Worm (Caenorhabditis elegans) whole organism, dauer: ENCODE data around the gene ttbk-7.

Experiments used
- unc-62 ChIP-seq: sonication (generic microtip); optimal IDR thresholded peaks from 2 replicates; lab custom pipeline; 2017; ENCODE audit warnings: missing biosample characterization, missing genetic modification reagents, missing genetic modification characterization

Gene ttbk-7

DNA sequence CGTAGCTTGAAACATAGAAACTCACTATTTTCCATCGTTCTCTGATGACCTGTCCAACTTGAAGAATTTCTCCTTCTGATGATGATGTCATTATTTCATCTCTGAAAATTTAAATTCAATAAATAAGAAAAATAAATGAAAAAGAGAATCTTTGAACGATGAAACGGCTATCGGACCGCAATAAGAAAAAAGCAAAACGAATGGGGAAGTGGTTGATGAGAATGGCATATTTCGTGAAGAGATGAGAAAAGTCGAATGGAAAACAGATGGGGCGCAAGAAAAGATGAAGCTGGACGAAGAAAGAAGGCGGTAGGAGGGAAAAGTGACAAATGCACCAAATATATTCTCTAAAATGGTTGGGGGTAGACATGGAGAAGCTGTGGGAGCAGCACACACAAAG, at the start of gene ttbk-7:
Gene ttbk-7, minus strand, starts transcription at position 101 of the 400 bp plus-strand sequence.
- TF ChIP-seq unc-62: no peak

DNA sequence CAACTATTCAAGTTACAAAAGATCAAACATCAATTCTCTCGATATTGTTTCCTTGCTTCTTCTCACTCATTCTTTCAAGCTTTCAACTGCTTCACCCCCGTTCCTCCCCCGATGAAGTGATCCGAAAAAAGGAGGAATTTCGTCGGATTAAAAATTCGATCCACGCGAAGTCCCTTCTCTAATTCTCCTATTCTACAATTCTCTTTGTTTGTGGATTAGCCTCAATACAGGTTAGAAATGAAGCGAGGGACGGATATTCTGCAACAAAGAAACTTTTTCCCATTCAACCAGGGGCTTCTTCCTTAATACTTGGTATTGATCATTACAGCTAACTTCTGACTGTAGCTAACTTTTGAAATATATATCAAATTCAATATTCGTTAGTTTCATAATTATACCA, 49.1 kb upstream of the ttbk-7 start, which contains the start of gene grl-2:
Gene grl-2, plus strand, starts transcription at position 301 of the 400 bp plus-strand sequence.
- no peak for TF ChIP-seq unc-62

DNA sequence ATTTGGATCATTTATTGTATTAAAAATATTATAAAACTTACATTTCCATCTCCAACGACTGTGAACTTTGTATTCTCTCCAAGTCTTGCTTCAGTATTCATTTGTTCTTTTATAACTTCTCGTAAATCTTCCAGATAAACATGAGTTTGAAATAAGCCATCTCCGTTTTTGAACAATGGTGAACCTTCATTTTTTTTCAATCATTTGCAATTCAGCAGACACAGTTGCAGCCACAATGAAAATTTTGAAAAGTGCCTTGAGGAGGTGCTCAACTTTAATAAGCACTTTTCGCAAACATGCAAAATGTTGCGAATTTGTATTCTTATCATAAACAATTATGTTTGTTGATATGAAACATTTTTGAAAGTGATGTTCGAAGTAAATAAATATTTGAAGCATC, 48.6 kb upstream of the ttbk-7 start, which contains the start of gene T16G1.3:
Gene T16G1.3, minus strand, starts transcription at position 101 of the 400 bp plus-strand sequence.
- no peak for TF ChIP-seq unc-62

DNA sequence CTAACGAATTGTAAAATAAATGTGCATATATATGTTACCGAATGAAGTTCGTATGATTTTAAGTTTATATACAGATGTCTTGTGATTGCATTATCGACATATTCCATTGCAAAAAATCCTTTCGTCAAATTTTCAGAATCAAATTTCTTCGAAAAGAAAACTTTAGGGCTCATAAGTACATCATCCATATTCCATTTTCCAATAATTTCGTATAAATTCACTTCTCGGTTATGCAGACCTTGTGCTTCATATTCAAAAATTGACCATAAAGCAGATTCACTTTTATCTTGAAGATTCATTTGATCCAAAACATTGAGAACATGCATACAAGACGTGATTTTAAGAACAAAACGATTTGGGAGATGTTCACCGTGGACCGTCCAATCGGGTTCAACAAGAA, 47.7 kb upstream of the ttbk-7 start:
- no peak for TF ChIP-seq unc-62

DNA sequence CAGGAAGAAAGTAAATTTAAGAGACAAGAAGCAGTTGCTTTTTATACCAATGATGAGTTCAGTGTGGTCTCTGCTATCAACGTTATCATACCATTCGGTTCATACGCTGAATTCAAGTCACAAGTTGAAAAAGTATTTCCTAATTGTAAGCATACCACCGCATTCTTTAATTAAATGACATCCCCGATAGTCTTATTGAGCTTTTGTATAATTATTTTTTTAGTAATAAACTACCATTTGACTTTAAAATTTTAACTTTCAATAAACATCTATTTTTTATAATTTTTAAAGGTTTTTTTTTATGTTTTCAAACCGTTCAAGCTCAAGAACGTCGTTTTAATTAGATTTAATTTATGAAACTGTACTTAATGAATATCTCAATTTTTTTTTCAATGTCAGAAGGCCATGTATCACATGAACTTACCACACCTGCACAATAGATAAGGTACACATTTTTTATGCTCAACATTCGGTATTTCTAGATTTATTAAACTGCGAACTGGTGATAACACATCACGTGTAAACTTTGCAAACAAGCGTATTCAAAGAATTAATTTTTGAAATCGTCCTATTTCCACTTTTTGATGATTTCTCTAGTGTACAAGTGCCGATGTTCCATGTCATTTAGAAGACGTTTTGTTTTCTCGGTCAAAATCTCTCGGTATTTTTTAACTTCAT, 46.3 kb upstream of the ttbk-7 start, which contains the start of gene T16G1.4:
Gene T16G1.4, minus strand, starts transcription at position 51 of the 678 bp plus-strand sequence.
- TF ChIP-seq unc-62: no peak

DNA sequence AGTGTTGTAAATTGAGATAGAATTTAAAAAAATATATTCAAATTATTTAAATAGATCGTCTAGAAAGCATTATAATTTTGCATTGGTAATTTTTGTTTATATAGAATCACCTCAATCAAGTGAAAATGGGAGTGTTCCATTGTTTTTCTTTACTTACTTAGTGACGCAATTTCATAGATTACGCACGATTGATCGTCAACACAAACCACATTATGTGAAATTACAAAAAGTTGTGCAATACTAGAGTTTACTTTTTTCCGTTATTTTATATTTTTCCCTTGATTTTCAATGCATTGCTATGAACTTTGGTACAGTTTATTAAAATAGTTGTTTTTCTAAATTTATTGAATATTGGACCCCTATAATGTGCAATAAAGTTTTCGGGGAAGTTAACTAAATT, 43.8 kb upstream of the ttbk-7 start, which contains the start of gene T16G1.5:
Gene T16G1.5, minus strand, starts transcription at position 119 of the 400 bp plus-strand sequence.
- TF ChIP-seq unc-62: no peak

DNA sequence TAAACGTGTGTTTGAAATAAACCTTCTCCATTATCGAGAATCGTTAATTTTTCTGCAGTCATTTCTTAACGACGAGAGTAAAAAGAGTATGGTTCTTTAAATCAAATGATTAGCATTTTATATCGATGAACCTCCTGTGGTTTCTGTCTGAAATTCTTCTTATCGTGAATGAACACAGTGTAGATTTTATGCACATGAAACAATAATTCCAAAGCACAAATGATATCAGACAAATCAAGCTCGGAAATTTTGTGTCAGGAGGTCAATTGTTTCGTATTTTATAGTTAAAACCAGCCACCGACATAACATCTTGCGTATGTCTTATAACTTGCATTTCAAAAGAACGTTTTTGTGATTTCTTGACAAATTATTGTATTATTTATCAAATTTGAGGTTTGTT, 41.4 kb upstream of the ttbk-7 start, which contains the start of gene T16G1.6:
Gene T16G1.6, minus strand, starts transcription at position 77 of the 400 bp plus-strand sequence.
- TF ChIP-seq unc-62: no peak

DNA sequence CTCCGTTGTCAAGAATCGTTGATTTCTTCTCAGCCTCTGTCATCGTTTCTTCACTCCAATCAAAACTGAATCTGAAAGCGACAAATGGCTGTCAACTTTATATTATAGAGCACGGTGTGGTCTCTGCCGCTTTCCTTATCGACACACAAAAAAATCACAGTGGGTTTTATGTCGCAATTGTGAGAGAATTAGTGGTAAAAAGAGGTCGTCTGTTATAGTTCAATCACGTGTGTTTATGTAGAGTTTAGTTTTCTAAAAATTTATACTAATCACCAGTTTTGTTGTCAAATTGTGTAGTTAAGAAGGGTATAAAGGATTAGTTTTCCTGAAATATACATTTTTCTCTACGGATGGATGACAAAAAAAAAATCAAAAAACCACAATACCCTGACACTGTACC, 39.3 kb upstream of the ttbk-7 start, which contains the start of gene T16G1.7:
Gene T16G1.7, minus strand, starts transcription at position 137 of the 400 bp plus-strand sequence.
- TF ChIP-seq unc-62: no peak

DNA sequence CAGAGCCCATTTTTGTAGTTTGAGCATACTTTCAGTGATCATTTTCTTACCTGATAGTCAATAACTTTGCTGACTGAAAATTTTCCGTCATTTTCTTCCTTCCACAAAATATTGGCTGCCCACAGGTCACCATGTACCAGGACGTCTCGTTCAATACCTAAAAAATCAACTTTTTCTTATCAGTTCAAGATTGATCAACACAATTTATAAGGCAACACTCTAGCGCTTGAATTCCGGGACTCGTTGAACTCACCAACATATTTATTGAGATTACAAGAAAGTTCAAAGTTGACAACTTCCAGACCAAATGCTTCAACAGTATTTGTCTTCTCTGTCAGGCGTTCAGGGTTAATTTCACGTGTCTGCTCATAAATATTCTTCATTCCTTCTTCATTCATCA, 38.0 kb upstream of the ttbk-7 start:
- TF ChIP-seq unc-62: no peak

DNA sequence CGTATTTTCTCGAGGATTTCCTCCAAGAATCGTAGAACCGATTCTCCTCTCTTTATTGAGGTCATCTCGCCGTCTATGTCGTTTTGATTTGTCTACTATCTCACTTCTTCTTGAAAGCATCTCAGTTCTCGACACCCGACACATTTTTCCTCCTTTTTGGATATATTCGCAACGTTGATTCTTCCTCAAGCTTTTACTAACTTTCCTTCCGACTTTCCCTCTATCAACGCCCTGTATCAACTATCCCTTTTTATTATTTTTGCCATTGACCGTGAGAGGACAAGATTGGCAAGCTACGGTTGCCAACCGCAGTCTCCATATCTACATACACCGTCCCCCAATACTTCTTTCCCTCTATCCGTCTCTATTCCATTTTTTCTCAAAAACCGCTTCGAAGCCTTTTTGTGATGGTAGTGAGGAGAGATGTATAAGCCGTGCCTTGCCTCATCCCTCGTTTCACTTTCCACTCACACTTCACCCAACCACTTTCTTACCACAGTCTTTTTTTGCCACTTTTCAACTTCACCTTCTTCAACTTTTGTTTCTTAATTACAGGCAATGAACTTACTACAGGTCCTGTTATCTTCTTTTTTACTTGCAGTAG, 33.4 kb upstream of the ttbk-7 start, which contains the start of gene T16G1.2:
Gene T16G1.2, plus strand, starts transcription at position 554 of the 604 bp plus-strand sequence.
- no peak for TF ChIP-seq unc-62

DNA sequence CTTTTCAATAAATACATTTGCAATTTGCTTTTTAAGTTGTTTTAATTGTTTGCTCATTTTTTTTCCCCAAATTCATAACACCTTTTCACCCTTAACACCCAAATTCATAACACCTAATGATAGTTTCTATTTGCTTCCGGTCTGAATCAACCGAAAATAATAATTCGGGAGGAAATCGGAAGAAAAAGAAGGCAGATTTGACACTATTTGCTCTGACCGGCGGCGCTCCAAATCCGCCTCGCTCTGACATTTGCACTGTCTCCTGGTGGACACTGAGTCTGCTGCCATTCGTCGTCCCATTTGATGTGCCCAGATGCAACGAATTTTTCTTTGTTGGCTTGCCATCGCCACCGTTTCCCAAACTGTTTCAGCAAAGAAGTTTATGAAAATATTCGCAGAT, 28.5 kb upstream of the ttbk-7 start, which contains the start of gene pqn-67:
Gene pqn-67, plus strand, starts transcription at position 301 of the 400 bp plus-strand sequence.
- TF ChIP-seq unc-62: no peak

DNA sequence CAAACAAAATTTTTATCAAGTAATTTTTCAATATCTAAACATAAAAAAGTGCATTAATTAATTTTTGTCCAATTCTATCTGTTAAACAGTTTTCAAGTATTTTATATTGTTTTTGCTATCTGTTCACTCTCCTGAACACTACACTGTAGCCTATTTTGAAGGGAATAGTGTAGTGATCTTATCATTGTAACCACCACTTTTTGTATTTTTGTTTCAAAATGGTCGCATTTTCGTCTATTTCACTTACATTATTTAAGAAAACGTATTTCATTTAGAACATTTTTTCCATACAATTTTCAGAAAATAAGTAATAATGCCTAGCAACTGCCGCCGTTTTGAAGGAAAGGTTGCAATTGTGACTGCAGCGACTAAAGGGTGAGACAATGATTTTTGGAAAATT, 26.6 kb upstream of the ttbk-7 start, which contains the start of gene dhrs-4:
Gene dhrs-4, plus strand, starts transcription at position 301 of the 400 bp plus-strand sequence.
- no peak for TF ChIP-seq unc-62

DNA sequence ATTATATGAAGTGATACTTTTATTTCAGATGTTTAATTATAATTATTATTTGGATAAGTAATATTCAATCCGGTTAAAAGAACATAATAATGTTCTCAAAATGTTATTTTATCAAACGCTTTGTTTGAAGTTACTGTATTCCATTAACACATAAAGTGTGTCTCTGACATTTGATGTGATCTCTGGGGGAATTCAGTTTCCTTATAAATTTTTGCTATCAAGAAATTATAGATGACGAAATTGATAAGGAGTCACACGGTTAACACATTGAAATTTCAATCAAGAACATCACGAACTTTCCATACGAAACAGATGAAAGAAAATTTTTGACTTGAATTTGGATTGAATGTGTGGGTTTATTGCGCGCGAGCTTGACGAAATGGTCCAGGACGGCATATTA, 26.0 kb upstream of the ttbk-7 start:
- no peak for TF ChIP-seq unc-62

DNA sequence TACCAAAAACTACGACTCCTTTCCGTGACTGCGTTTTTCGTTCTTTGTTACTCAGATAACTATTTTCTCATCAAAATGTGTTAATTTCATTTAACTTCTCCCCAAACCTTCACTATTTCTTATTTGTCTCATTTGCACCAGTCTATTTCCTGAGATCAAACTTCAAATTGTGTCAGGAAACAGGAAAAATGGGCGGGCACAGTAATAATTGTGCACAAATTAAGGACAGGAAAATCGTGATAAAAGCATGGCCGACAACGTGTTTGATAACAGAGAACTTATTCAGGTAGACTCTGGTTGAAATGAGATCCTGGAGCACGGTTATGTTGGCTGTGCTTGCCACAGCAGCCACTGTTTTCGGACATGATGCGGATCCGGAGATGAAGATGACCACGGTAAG, 24.0 kb upstream of the ttbk-7 start, which contains the start of gene lipl-1:
Gene lipl-1, plus strand, starts transcription at position 282 of the 400 bp plus-strand sequence.
- no peak for TF ChIP-seq unc-62

DNA sequence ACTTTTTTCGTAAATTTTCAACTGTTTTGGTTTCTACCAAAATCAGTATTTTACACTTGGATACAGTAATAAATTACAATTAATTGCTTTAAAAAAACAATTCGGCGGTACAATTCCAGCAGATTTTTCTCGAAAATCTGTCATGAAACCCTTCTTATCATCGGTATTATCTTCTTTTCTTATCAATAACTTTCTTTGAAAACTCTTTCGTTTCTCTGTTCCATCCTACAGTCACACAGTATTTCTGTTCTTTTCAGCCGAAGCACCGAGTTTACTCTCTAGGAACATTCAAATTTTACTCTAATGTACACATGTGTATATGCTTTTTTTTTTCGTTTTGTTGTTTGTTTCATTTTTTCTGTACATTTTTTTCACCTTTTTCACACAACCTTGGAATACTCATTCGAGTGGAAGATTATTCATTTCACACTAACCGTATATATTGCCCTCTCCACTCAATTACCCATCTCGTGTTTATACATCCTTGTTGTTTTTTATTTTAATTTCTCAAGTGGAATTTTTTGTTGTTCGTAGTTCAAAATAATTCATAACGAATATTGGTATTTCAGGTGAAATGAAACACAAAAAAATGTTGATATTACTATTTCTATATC, 14.0 kb upstream of the ttbk-7 start, which contains the start of gene nid-1:
Gene nid-1, plus strand, starts transcription at position 564 of the 614 bp plus-strand sequence.
- no peak for TF ChIP-seq unc-62

DNA sequence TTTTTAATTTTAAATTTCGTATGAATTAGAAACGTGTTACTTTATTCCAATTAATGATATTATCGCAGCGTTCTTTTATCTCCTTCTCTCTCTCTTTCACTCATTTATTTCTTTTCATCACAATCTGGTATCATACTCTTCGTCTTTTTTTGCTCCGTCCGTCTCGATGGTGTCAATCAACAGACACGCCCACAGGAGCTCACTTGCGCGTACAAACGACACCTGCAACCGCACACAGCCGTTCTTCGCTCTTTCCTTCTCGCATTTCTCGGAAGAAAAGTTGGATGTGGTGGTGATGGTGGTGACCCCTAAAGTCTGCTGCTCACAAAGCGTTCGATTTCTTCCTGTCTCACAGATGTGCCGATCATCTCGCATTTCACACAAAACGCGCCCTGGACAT, 12.9 kb upstream of the ttbk-7 start:
- no peak for TF ChIP-seq unc-62

DNA sequence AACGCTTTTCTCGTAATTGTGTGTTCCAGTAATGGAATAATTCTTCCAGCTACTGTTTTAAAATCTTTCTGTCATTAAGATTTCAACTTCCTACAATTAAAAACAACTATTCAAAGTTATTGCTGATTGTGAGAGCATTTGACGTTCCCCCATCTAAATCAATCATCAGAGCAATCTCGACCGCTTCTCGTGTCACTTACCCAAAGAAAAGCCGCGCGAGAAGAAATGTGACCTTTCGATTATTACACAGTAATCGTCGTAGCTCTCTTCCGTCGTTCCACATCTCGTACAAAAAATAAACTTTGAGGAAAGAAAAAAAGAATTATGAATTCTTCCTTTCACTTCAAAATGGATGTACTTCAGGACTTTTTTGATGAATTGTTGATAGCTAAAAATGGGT, 11.8 kb upstream of the ttbk-7 start:
- no peak for TF ChIP-seq unc-62
